Worm (Caenorhabditis elegans): ENCODE measurements around the gene T02E9.6.

DNA sequence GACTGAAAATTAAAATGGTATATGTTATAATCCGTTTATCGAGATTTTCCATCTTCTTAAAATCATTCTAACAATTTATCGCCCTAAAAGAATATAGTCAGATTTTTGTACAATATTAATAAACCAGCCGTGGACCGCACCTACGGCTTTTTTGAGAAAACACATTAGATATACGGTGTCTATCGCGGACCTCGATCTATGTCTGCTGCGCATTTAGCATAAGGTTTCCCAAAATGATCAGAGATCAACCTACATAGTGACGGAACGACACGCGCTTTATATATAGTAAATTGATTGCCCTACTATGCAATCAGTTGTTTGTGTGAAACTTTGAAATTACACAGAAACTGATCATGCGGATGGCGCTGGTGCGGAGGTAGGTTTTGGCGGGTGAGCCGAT, 41.4 kb downstream of the T02E9.6 start:
- TF ChIP-seq ets-7 (tag; optimal IDR thresholded peaks at IDR 0.05) (no peak), ama-1 (optimal IDR thresholded peaks at IDR 0.05) (no peak), hmbx-1 (tag; optimal IDR thresholded peaks at IDR 0.05) (no peak)
